Worm (Caenorhabditis elegans) whole organism, L3 larva: Measurements from ENCODE around the gene cul-4.

Experiments
- R02D3.7 ChIP-seq: fragments of 150-350 bp; optimal IDR thresholded peaks from 2 replicates; lab custom pipeline; 2014; ENCODE audit warnings: missing biosample characterization, missing genetic modification characterization
- ZK546.5 ChIP-seq: sonication (generic microtip); optimal IDR thresholded peaks from 2 replicates; lab custom pipeline; 2017; ENCODE audit warnings: missing biosample characterization, missing genetic modification characterization
- ceh-16 ChIP-seq: sonication (generic microtip); optimal IDR thresholded peaks from 2 replicates; lab custom pipeline; 2017; ENCODE audit warnings: missing biosample characterization, missing genetic modification characterization
- ceh-28 ChIP-seq: fragments of 150-350 bp; optimal IDR thresholded peaks from 2 replicates; lab custom pipeline; 2014; ENCODE audit warnings: missing biosample characterization, missing genetic modification reagents, missing genetic modification characterization
- ceh-82 ChIP-seq: fragments of 150-350 bp; optimal IDR thresholded peaks from 2 replicates; lab custom pipeline; 2014; ENCODE audit warnings: missing biosample characterization, missing genetic modification characterization
- ceh-9 ChIP-seq: sonication (generic microtip); optimal IDR thresholded peaks from 2 replicates; lab custom pipeline; 2018; ENCODE audit warnings: missing biosample characterization, missing genetic modification characterization
- daf-12 ChIP-seq: fragments of 150-350 bp; optimal IDR thresholded peaks from 2 replicates; lab custom pipeline; 2014; ENCODE audit warnings: missing biosample characterization, missing genetic modification reagents, missing genetic modification characterization
- elt-2 ChIP-seq: sonication (generic microtip); optimal IDR thresholded peaks from 2 replicates; lab custom pipeline; 2016; ENCODE audit warnings: missing genetic modification reagents, mild to moderate bottlenecking, missing genetic modification characterization, missing compliant biosample characterization
- elt-3 ChIP-seq, 3 experiments: fragments of 150-350 bp in 1 of 3; sonication (generic microtip) in 2 of 3; optimal IDR thresholded peaks; 2 replicates in 2 of 3; 4 replicates in 1 of 3; lab custom pipeline; 2014 to 2017; ENCODE audit warnings: missing biosample characterization in 3 of 3, missing genetic modification characterization in 3 of 3
- eor-1 ChIP-seq, 2 experiments: fragments of 150-350 bp; optimal IDR thresholded peaks; 2 replicates each; lab custom pipeline; 2014 to 2018; ENCODE audit warnings: missing biosample characterization in 2 of 2, missing genetic modification characterization in 2 of 2
- fkh-10 ChIP-seq: sonication (generic microtip); optimal IDR thresholded peaks from 2 replicates; lab custom pipeline; 2017; ENCODE audit warnings: missing biosample characterization, missing genetic modification reagents, missing genetic modification characterization
- fkh-2 ChIP-seq: fragments of 150-350 bp; optimal IDR thresholded peaks from 2 replicates; lab custom pipeline; 2014; ENCODE audit warnings: missing biosample characterization, missing genetic modification reagents, missing genetic modification characterization
- fos-1 ChIP-seq: fragments of 150-350 bp; optimal IDR thresholded peaks from 2 replicates; lab custom pipeline; 2014; ENCODE audit warnings: missing biosample characterization, missing genetic modification characterization
- hmg-11 ChIP-seq: sonication (generic microtip); optimal IDR thresholded peaks from 2 replicates; lab custom pipeline; 2016; ENCODE audit warnings: missing genetic modification characterization, missing compliant biosample characterization
- jun-1 ChIP-seq: fragments of 150-350 bp; optimal IDR thresholded peaks from 2 replicates; lab custom pipeline; 2014; ENCODE audit warnings: missing biosample characterization, missing genetic modification reagents, missing genetic modification characterization
- lin-15B ChIP-seq: fragments of 150-350 bp; optimal IDR thresholded peaks from 2 replicates; lab custom pipeline; 2014; ENCODE audit warnings: missing biosample characterization, missing genetic modification characterization
- lin-39 ChIP-seq: fragments of 150-350 bp; optimal IDR thresholded peaks from 2 replicates; lab custom pipeline; 2018; ENCODE audit warnings: missing biosample characterization, missing genetic modification reagents, missing genetic modification characterization
- lsy-12 ChIP-seq: sonication (generic microtip); optimal IDR thresholded peaks from 2 replicates; lab custom pipeline; 2016; ENCODE audit warnings: mild to moderate bottlenecking, missing genetic modification characterization, missing compliant biosample characterization
- mml-1 ChIP-seq: fragments of 150-350 bp; sonication (generic microtip); optimal IDR thresholded peaks from 3 replicates; lab custom pipeline; 2014; ENCODE audit warnings: missing biosample characterization, missing genetic modification characterization
- nfya-1 ChIP-seq: sonication (generic microtip); optimal IDR thresholded peaks from 2 replicates; lab custom pipeline; 2017; ENCODE audit warnings: missing genetic modification characterization, mild to moderate bottlenecking, missing compliant biosample characterization, antibody characterized with exemption, moderate library complexity; ENCODE audit not compliant: insufficient read depth
- nhr-11 ChIP-seq: fragments of 150-350 bp; optimal IDR thresholded peaks from 2 replicates; lab custom pipeline; 2014; ENCODE audit warnings: missing biosample characterization, missing genetic modification characterization
- nhr-12 ChIP-seq: fragments of 150-350 bp; optimal IDR thresholded peaks from 2 replicates; lab custom pipeline; 2014; ENCODE audit warnings: missing biosample characterization, missing genetic modification characterization
- nhr-23 ChIP-seq: fragments of 150-350 bp; optimal IDR thresholded peaks from 2 replicates; lab custom pipeline; 2014; ENCODE audit warnings: missing biosample characterization, missing genetic modification reagents, missing genetic modification characterization
- nhr-25 ChIP-seq: sonication (generic microtip); optimal IDR thresholded peaks from 2 replicates; lab custom pipeline; 2017; ENCODE audit warnings: missing biosample characterization, missing genetic modification characterization
- nhr-43 ChIP-seq: sonication (generic microtip); optimal IDR thresholded peaks from 2 replicates; lab custom pipeline; 2016; ENCODE audit warnings: mild to moderate bottlenecking, missing genetic modification characterization, missing compliant biosample characterization; ENCODE audit not compliant: poor library complexity, severe bottlenecking
- nhr-76 ChIP-seq: fragments of 150-350 bp; sonication (generic microtip); optimal IDR thresholded peaks from 5 replicates; lab custom pipeline; 2014; ENCODE audit warnings: missing biosample characterization, missing genetic modification characterization
- pha-4 ChIP-seq: fragments of 150-350 bp; optimal IDR thresholded peaks from 2 replicates; lab custom pipeline; 2014; ENCODE audit warnings: missing biosample characterization, missing genetic modification reagents, missing genetic modification characterization
- pqm-1 ChIP-seq: fragments of 150-350 bp; optimal IDR thresholded peaks from 2 replicates; lab custom pipeline; 2017; ENCODE audit warnings: missing biosample characterization, missing genetic modification characterization, inconsistent platforms
- sea-2 ChIP-seq: fragments of 150-350 bp; sonication (generic microtip); optimal IDR thresholded peaks from 4 replicates; lab custom pipeline; 2014; ENCODE audit warnings: missing biosample characterization, missing genetic modification reagents, missing genetic modification characterization
- skn-1 ChIP-seq: fragments of 150-350 bp; optimal IDR thresholded peaks from 2 replicates; lab custom pipeline; 2014; ENCODE audit warnings: missing biosample characterization, missing genetic modification characterization
- snpc-4 ChIP-seq: fragments of 150-350 bp; optimal IDR thresholded peaks from 2 replicates; lab custom pipeline; 2014; ENCODE audit warnings: missing biosample characterization, missing genetic modification characterization
- unc-62 ChIP-seq: fragments of 150-350 bp; sonication (generic microtip); optimal IDR thresholded peaks from 4 replicates; lab custom pipeline; 2014; ENCODE audit warnings: missing biosample characterization, missing genetic modification reagents, missing genetic modification characterization
- zag-1 ChIP-seq: fragments of 150-350 bp; optimal IDR thresholded peaks from 2 replicates; lab custom pipeline; 2014; ENCODE audit warnings: missing biosample characterization, missing genetic modification characterization
- ztf-4 ChIP-seq: fragments of 150-350 bp; optimal IDR thresholded peaks from 2 replicates; lab custom pipeline; 2014; ENCODE audit warnings: missing biosample characterization, missing genetic modification characterization

Gene cul-4

DNA sequence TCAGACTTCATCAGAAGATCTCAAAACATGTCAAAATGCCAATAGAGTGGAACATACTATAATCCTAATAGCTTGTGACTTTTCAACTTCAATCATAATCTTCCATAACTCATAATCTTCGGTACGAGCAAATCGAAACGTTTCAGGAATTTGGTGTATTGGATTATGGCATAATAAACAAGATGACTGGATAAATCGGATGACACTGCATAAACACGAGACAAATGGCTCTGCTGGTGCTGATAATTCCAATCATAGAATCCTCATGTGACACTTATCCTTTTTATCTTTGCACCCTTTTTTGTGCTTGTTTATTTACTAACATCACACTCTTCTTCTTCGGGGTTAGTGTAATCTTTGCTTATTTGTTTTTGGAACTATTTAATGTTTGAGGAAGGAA is 18.8 kb upstream of the cul-4 start:
- peak; percentile 67 for TF ChIP-seq pha-4 (tag; lab: Kevin White, UChicago)
- TF ChIP-seq nhr-43 (tag; lab: Kevin White, UChicago): no peak

DNA sequence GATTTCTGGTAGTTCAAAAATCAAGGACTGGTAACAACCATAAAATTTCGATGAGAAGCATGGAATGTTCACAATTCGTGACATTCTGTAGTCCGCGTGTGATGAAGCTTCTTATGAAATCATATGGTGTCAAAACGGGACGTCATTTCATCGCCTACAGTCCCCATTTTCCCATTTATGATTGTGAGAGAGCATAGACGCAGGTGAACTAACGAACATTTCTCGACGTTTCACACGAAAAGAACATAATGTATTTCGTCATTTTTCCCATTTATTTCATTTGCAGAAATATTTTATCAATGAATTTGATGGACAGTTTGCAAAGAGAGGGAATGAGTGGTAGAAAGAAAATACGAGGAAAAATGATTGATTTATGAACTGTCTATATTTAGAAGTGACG is 14.8 kb upstream of the cul-4 start:
- TF ChIP-seq elt-2 (tag; lab: Kevin White, UChicago): peak; percentile 49
- TF ChIP-seq nhr-11 (tag; lab: Kevin White, UChicago): no peak
- peak; percentile 6 for TF ChIP-seq nhr-43 (tag; lab: Kevin White, UChicago)

DNA sequence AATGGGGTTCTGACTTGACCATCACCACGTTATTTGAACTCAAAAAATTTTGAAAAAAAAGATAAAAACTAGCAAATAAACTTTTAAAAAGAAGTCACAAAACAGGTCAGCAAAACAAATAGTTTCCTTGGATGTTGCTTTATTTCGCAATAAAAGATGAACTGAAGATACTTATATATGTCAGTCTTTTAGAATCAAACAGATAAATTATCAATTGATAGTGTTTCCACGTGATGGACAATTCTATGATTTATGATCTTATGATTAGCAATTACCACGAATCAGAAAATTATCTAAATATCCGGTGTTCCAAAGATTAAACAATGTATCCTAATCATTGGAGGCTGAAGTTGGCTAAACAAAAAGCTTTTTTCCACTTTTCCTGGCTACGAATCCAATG is 14.2 kb upstream of the cul-4 start:
- TF ChIP-seq zag-1 (tag; lab: Kevin White, UChicago): no peak
- no peak for TF ChIP-seq snpc-4 (tag; lab: Kevin White, UChicago)
- no peak for TF ChIP-seq nhr-11 (tag; lab: Kevin White, UChicago)
- peak; percentile 49 to 57 (median 50) for TF ChIP-seq elt-3 (tag; optimal IDR thresholded peaks at IDR 0.05; lab: Kevin White, UChicago)
- peak; percentile 37 for TF ChIP-seq lsy-12 (tag; lab: Kevin White, UChicago)
- TF ChIP-seq ceh-82 (tag; lab: Kevin White, UChicago): no peak
- no peak for TF ChIP-seq eor-1 (tag; optimal IDR thresholded peaks at IDR 0.05; lab: Kevin White, UChicago)
- TF ChIP-seq R02D3.7 (tag; lab: Kevin White, UChicago): no peak
- no peak for TF ChIP-seq nhr-76
- TF ChIP-seq pha-4 (tag; lab: Kevin White, UChicago): peak; percentile 6
- TF ChIP-seq fkh-2: no peak
- no peak for TF ChIP-seq ztf-4 (tag; lab: Kevin White, UChicago)
- TF ChIP-seq sea-2 (GFP tag; lab: Kevin White, UChicago): no peak
- no peak for TF ChIP-seq pqm-1 (tag; lab: Kevin White, UChicago)
- no peak for TF ChIP-seq nhr-12
- no peak for TF ChIP-seq ceh-28
- peak; percentile 96 for TF ChIP-seq nhr-23
- peak; percentile 75 for TF ChIP-seq nhr-43 (tag; lab: Kevin White, UChicago)
- TF ChIP-seq ceh-16 (tag; lab: Kevin White, UChicago): no peak
- no peak for TF ChIP-seq hmg-11 (tag; lab: Kevin White, UChicago)
- no peak for TF ChIP-seq fos-1
- TF ChIP-seq mml-1 (tag; lab: Kevin White, UChicago): no peak
- TF ChIP-seq jun-1 (tag; lab: Kevin White, UChicago): no peak
- TF ChIP-seq skn-1: no peak
- no peak for TF ChIP-seq ZK546.5 (tag; lab: Kevin White, UChicago)
- peak; percentile 68 for TF ChIP-seq nhr-25
- no peak for TF ChIP-seq lin-39 (tag; lab: Kevin White, UChicago)
- no peak for TF ChIP-seq ceh-9 (tag; lab: Kevin White, UChicago)
- TF ChIP-seq daf-12 (tag; lab: Kevin White, UChicago): no peak
- no peak for TF ChIP-seq fkh-10 (GFP tag; lab: Kevin White, UChicago)
- peak; percentile 41 for TF ChIP-seq elt-2 (tag; lab: Kevin White, UChicago)
- TF ChIP-seq unc-62 (GFP tag; lab: Kevin White, UChicago): peak; percentile 64
- TF ChIP-seq lin-15B: no peak

DNA sequence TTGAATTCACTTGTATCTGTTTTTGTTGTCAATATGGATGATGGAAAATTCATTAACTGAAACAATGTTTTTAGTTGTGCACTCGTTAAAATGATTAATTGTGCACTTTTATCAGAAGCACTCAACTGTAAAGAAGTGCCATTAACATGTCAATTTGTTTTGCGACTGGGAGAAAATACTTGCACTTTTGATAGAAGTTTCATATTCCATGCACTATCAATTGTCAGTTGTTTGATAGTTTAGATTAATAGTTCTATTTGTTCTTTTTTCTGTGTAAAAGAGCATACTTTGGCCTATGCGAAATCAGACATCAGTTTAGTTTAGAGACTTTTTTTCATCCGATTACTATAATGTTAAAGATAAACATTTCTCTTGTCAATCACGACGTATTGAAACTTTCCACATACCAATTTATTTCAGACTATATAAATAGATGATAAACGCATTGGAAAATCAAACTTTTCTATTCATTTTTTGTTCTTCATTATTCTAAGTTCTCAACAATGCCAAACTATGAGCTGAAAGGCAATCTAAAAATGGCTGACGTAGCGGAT is 11.9 kb upstream of the cul-4 start, which contains the start of gene C30G12.2:
TSS of gene C30G12.2 (plus strand) at position 504 of the 554 bp plus-strand sequence.
- TF ChIP-seq ceh-16 (tag; lab: Kevin White, UChicago): no peak
- no peak for TF ChIP-seq nfya-1
- no peak for TF ChIP-seq lin-39 (tag; lab: Kevin White, UChicago)
- TF ChIP-seq R02D3.7 (tag; lab: Kevin White, UChicago): no peak
- TF ChIP-seq ztf-4 (tag; lab: Kevin White, UChicago): no peak
- TF ChIP-seq sea-2 (GFP tag; lab: Kevin White, UChicago): no peak
- peak; percentile 85 for TF ChIP-seq elt-2 (tag; lab: Kevin White, UChicago)
- TF ChIP-seq pqm-1 (tag; lab: Kevin White, UChicago): peak; percentile 92
